Worm (Caenorhabditis elegans) whole organism, L2 larva: ENCODE data around the gene rde-4.

Source experiments
- ZK546.5 ChIP-seq: sonication (generic microtip); optimal IDR thresholded peaks from 2 replicates; lab custom pipeline; 2017; ENCODE audit warnings: missing biosample characterization, missing genetic modification characterization
- alr-1 ChIP-seq: fragments of 150-350 bp; optimal IDR thresholded peaks from 2 replicates; lab custom pipeline; 2014; ENCODE audit warnings: missing biosample characterization, missing genetic modification characterization
- aly-2 ChIP-seq: fragments of 150-350 bp; optimal IDR thresholded peaks from 2 replicates; lab custom pipeline; 2014; ENCODE audit warnings: missing biosample characterization, missing genetic modification characterization
- ceh-82 ChIP-seq: fragments of 150-350 bp; optimal IDR thresholded peaks from 2 replicates; lab custom pipeline; 2014; ENCODE audit warnings: missing biosample characterization, missing genetic modification characterization
- fos-1 ChIP-seq: fragments of 150-350 bp; optimal IDR thresholded peaks from 2 replicates; lab custom pipeline; 2014; ENCODE audit warnings: missing biosample characterization, missing genetic modification characterization
- lin-11 ChIP-seq: fragments of 150-350 bp; sonication (generic microtip); optimal IDR thresholded peaks from 2 replicates; lab custom pipeline; 2014; ENCODE audit warnings: missing biosample characterization, missing genetic modification characterization, inconsistent platforms, mixed read lengths
- lin-13 ChIP-seq: fragments of 150-350 bp; optimal IDR thresholded peaks from 2 replicates; lab custom pipeline; 2014; ENCODE audit warnings: missing biosample characterization, missing genetic modification reagents, missing genetic modification characterization
- lsy-2 ChIP-seq, 2 experiments: fragments of 150-350 bp in 1 of 2; sonication (generic microtip) in 1 of 2; optimal IDR thresholded peaks; 2 replicates each; lab custom pipeline; 2014 to 2017; ENCODE audit warnings: missing biosample characterization in 2 of 2, missing genetic modification characterization in 2 of 2
- nhr-77 ChIP-seq: fragments of 150-350 bp; optimal IDR thresholded peaks from 2 replicates; lab custom pipeline; 2014; ENCODE audit warnings: missing biosample characterization, missing genetic modification characterization
- sma-3 ChIP-seq: sonication (generic microtip); optimal IDR thresholded peaks from 2 replicates; lab custom pipeline; 2016; ENCODE audit warnings: missing genetic modification reagents, missing genetic modification characterization, missing compliant biosample characterization
- snpc-4 ChIP-seq: fragments of 150-350 bp; optimal IDR thresholded peaks from 2 replicates; lab custom pipeline; 2014; ENCODE audit warnings: missing biosample characterization, missing genetic modification characterization
- unc-55 ChIP-seq: fragments of 150-350 bp; sonication (generic microtip); optimal IDR thresholded peaks from 3 replicates; lab custom pipeline; 2014; ENCODE audit warnings: missing biosample characterization, missing genetic modification reagents, missing genetic modification characterization
- unc-62 ChIP-seq: fragments of 150-350 bp; optimal IDR thresholded peaks from 2 replicates; lab custom pipeline; 2014; ENCODE audit warnings: missing biosample characterization, missing genetic modification reagents, missing genetic modification characterization

DNA sequence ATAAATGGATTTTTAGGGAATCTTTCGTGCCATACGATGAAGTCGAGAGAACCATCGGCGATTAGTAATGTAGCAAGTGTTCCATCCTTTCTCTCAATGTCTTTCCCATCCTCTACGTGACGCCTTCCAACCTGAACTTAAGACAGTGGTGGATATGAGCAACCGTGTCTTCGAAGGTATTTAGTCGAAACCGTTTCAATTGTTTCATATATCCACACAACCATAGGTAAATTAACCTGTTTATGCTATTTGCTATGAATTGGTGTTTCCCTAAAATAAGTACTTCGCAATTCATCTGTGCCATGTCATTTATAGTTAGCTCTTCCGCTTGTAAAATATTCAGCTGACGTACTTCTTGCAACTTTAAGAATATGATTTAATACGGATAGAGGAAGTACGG, 22.5 kb downstream of the rde-4 start:
- TF ChIP-seq unc-55 (GFP tag; lab: Kevin White, UChicago) (no peak), lin-11 (no peak), ZK546.5 (no peak), sma-3 (GFP tag; lab: Kevin White, UChicago) (no peak), unc-62 (GFP tag; lab: Kevin White, UChicago) (no peak), ceh-82 (tag; lab: Kevin White, UChicago) (no peak), aly-2 (tag; lab: Kevin White, UChicago) (no peak), snpc-4 (no peak), lin-13 (no peak), nhr-77 (no peak), fos-1 (tag; lab: Kevin White, UChicago) (no peak), alr-1 (tag; lab: Kevin White, UChicago) (no peak), lsy-2 (tag; optimal IDR thresholded peaks at IDR 0.05; lab: Kevin White, UChicago) (no peak)
